Worm (Caenorhabditis elegans): ENCODE measurements around the gene sri-48.
A peak's percentile ranks its signal among the peaks of the same experiment; 100 is the strongest.

sri-48 gene

DNA sequence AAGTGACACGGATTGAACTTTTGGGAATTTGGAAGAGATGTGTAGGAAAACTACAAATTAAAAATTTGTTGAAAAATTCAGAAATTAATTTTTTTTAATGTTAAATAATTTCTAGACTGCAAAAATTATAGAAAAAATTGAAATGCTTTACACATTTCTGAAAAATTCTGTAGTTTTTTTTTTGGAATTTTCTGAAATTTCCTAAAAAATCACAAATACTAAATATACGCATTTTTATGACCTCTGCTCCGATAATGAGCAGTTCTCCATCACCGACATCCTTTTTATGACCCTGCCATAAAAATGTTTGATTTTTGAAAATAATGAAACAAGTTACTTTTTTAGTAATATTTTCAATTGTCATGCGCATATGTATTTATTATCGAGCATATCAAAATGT, 43.6 kb upstream of the sri-48 start:
- peak; percentile 6 for TF ChIP-seq lin-13 (GFP tag; optimal IDR thresholded peaks at IDR 0.05)
- no peak for TF ChIP-seq nhr-11 (tag; optimal IDR thresholded peaks at IDR 0.05)
- no peak for TF ChIP-seq C34F6.9 (tag; optimal IDR thresholded peaks at IDR 0.05)
- TF ChIP-seq fos-1 (tag; optimal IDR thresholded peaks at IDR 0.05), result peak; percentile 50

DNA sequence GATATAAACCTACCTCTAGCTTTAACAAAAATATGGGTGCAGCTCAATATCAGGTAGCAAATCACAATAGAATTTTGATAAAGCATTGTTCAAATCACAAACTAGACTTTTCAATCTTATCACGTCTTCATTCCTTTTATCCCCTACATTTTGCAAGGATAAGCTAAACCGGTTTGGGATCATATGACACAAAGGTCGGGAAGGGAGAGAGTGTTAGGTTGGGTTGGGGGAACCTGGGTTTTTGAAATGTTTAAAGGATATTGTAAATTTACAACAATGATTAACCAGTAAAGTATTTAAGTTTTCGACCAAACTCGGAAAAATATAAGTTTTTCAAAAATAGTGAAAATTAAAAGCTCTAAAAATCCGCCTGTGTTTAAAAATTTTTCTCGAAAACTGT, 42.9 kb upstream of the sri-48 start, which contains the start of gene C17F4.12:
C17F4.12 (minus strand) TSS at position 101 of the 400 bp plus-strand sequence.
- no peak for TF ChIP-seq ceh-82 (tag; optimal IDR thresholded peaks at IDR 0.05)
- no peak for TF ChIP-seq mbf-1 (tag; optimal IDR thresholded peaks at IDR 0.05)
- no peak for TF ChIP-seq ztf-4 (tag; optimal IDR thresholded peaks at IDR 0.05)
- TF ChIP-seq nhr-23 (tag; optimal IDR thresholded peaks at IDR 0.05), result no peak
- TF ChIP-seq nhr-129 (tag; optimal IDR thresholded peaks at IDR 0.05), result no peak
- no peak for TF ChIP-seq alr-1 (tag; optimal IDR thresholded peaks at IDR 0.05)
- TF ChIP-seq lsy-2 (tag; optimal IDR thresholded peaks at IDR 0.05), result no peak
- TF ChIP-seq lin-39 (tag; optimal IDR thresholded peaks at IDR 0.05), result no peak
- no peak for TF ChIP-seq skn-1 (tag; optimal IDR thresholded peaks at IDR 0.05)
- TF ChIP-seq lin-13 (GFP tag; optimal IDR thresholded peaks at IDR 0.05), result no peak

- TF ChIP-seq snpc-4 (tag; optimal IDR thresholded peaks at IDR 0.05), result no peak
- no peak for TF ChIP-seq sem-4 (tag; optimal IDR thresholded peaks at IDR 0.05)
- TF ChIP-seq nhr-25 (tag; optimal IDR thresholded peaks at IDR 0.05), result no peak
- TF ChIP-seq lin-11 (tag; optimal IDR thresholded peaks at IDR 0.05), result no peak
- no peak for TF ChIP-seq ztf-11 (tag; optimal IDR thresholded peaks at IDR 0.05)
- no peak for TF ChIP-seq unc-55 (GFP tag; optimal IDR thresholded peaks at IDR 0.05)
- TF ChIP-seq nhr-237 (tag; optimal IDR thresholded peaks at IDR 0.05), result no peak
- no peak for TF ChIP-seq aly-2 (tag; optimal IDR thresholded peaks at IDR 0.05)
- no peak for TF ChIP-seq lin-39 (tag; optimal IDR thresholded peaks at IDR 0.05)
- TF ChIP-seq nhr-11 (tag; optimal IDR thresholded peaks at IDR 0.05), result no peak
- no peak for TF ChIP-seq C34F6.9 (tag; optimal IDR thresholded peaks at IDR 0.05)
- TF ChIP-seq nhr-21 (tag; optimal IDR thresholded peaks at IDR 0.05), result peak; percentile 68
- TF ChIP-seq blmp-1 (tag; optimal IDR thresholded peaks at IDR 0.05; ENCODE audit: insufficient read depth), result peak; percentile 9
- no peak for TF ChIP-seq lin-13 (GFP tag; optimal IDR thresholded peaks at IDR 0.05)
- no peak for TF ChIP-seq sma-9 (GFP tag; optimal IDR thresholded peaks at IDR 0.05)
- TF ChIP-seq sma-9 (tag; optimal IDR thresholded peaks at IDR 0.05), result no peak
- TF ChIP-seq ztf-4 (tag; optimal IDR thresholded peaks at IDR 0.05), result no peak
- TF ChIP-seq ZK546.5 (tag; optimal IDR thresholded peaks at IDR 0.05), result no peak
- TF ChIP-seq mbf-1 (tag; optimal IDR thresholded peaks at IDR 0.05), result no peak
Observed at ce11 chrII:3241842-3242241, 40.7 kb upstream of the sri-48 start.

- TF ChIP-seq gmeb-1 (tag; optimal IDR thresholded peaks at IDR 0.05) (no peak), ztf-4 (tag; optimal IDR thresholded peaks at IDR 0.05) (no peak), ama-1 (optimal IDR thresholded peaks at IDR 0.05) (no peak), elt-1 (tag; optimal IDR thresholded peaks at IDR 0.05) (no peak), mdl-1 (tag; optimal IDR thresholded peaks at IDR 0.05) (no peak), snpc-4 (tag; optimal IDR thresholded peaks at IDR 0.05) (no peak), R02D3.7 (tag; optimal IDR thresholded peaks at IDR 0.05) (no peak)
Observed at ce11 chrII:3240207-3240606, 39.1 kb upstream of the sri-48 start, which contains the start of gene C17F4.3. Gene C17F4.3, plus strand, starts transcription at chrII:3240507.

DNA sequence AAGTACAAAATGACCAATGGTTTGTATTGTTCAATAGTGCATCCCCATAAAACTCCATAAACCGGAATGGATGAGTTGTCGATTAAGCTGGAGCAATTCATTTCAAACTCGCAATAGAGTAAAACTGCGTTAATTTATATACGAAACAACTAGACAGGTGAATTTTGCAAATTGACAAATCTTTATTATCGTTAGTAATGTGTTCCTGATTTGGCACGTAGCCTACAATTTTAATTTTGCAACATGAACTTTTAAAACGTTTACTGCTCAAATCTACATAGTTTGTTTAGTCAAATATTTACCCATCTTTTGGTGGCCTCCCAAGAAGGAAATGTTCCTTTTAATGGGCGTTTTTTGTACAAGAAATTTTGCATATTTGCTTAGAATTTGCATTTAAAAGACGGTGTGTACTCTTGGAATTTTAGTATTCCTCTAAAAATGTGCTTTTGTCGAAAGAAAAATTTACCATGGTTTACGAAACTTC, 35.9 kb upstream of the sri-48 start, which contains the start of the genes srz-67 and C17F4.11:
srz-67 (minus strand) TSS at position 101 of the 484 bp plus-strand sequence.
C17F4.11 (plus strand) TSS at position 434 of the 484 bp plus-strand sequence.
- TF ChIP-seq ztf-1 (GFP tag; conservative IDR thresholded peaks at IDR 0.05) (no peak), unc-39 (tag; optimal IDR thresholded peaks at IDR 0.05) (no peak), Y55F3AM.14 (GFP tag; optimal IDR thresholded peaks at IDR 0.05) (no peak), F13H6.1 (tag; optimal IDR thresholded peaks at IDR 0.05) (no peak), R02D3.7 (tag; optimal IDR thresholded peaks at IDR 0.05) (no peak), lin-13 (GFP tag; optimal IDR thresholded peaks at IDR 0.05) (no peak), aly-2 (tag; optimal IDR thresholded peaks at IDR 0.05) (no peak), lin-11 (tag; optimal IDR thresholded peaks at IDR 0.05) (no peak), elt-3 (tag; optimal IDR thresholded peaks at IDR 0.05) (no peak), ama-1 (optimal IDR thresholded peaks at IDR 0.05) (no peak), sma-3 (GFP tag; optimal IDR thresholded peaks at IDR 0.05) (no peak), nhr-25 (tag; optimal IDR thresholded peaks at IDR 0.05) (no peak), nhr-129 (tag; optimal IDR thresholded peaks at IDR 0.05) (no peak), nhr-11 (tag; optimal IDR thresholded peaks at IDR 0.05) (no peak), mbf-1 (tag; optimal IDR thresholded peaks at IDR 0.05) (no peak), nhr-10 (tag; optimal IDR thresholded peaks at IDR 0.05) (no peak), lin-39 (tag; optimal IDR thresholded peaks at IDR 0.05) (no peak), skn-1 (tag; optimal IDR thresholded peaks at IDR 0.05) (no peak), dmd-4 (tag; optimal IDR thresholded peaks at IDR 0.05) (no peak)
